Fruit fly (Drosophila melanogaster): ENCODE results near the gene CG32487.

CG32487 gene

DNA sequence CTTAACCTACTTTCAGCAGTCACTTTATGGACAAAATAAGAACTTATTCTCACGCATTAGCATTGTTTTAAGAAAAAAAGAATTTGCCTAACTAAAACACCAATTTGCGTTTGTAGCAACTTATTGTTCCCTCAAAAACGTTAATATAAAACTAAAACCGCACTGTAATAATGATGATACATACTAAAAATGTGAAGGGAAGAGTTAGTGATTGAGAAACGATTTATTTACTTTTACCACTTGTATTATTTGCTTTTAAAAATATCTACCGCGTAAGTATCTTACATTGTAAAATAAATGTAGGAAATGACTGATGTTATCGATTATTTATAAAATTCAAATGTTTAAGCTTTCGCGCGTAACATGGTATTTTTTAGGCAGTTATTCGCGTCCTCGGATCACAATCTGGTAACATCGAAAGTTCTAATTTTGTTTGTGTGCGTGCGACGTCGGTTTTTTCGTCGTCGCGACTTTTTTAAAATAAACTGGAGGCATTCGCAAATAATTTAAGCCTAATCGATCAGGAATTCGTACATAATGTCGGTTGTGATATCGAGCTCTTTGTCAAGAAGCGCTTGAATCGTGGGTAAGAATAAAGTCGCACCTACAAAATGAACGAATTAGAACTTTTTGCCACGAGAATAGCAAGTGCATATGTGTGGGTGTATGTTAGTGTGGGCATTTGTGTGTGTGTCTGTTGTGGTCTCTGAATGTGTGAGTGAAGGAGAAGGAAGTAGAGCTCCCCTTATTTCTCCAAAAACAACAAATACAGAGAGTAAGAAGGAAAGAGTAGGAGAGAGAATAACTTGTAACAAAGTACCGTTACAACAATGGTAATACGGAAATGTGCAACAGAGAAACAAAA is 18.0 kb upstream of the CG32487 start, which contains the start of gene CG2162:
TSS of gene CG2162 (plus strand) at position 418 of the 865 bp plus-strand sequence.
- TF ChIP-seq tj (GFP tag; optimal IDR thresholded peaks at IDR 0.05): peak; percentile 11
- peak; percentile 93 for TF ChIP-seq kay (GFP tag; ENCODE audit: borderline replicate concordance)
- TF ChIP-seq Mnt (GFP tag; optimal IDR thresholded peaks at IDR 0.05): peak; percentile 55
- TF ChIP-seq CG12768 (GFP tag; optimal IDR thresholded peaks at IDR 0.05): peak; percentile 33
- TF ChIP-seq ovo (GFP tag; optimal IDR thresholded peaks at IDR 0.05): peak; percentile 70
- TF ChIP-seq pad (GFP tag; optimal IDR thresholded peaks at IDR 0.05): peak; percentile 100
- no peak for TF ChIP-seq CG7045 (GFP tag; optimal IDR thresholded peaks at IDR 0.05)
- no peak for TF ChIP-seq cnc (optimal IDR thresholded peaks at IDR 0.05)
- TF ChIP-seq cic (GFP tag; optimal IDR thresholded peaks at IDR 0.05): peak; percentile 8

dm6 chr3L:3026421-3026820 is 9.4 kb upstream of the CG32487 start, which contains the start of gene aly:
TSS of gene aly (minus strand) at chr3L:3026521.
- no peak for TF ChIP-seq CG12768 (GFP tag; optimal IDR thresholded peaks at IDR 0.05)

- TF ChIP-seq CG1620 (GFP tag; optimal IDR thresholded peaks at IDR 0.05) (no peak), Hr96 (GFP tag; optimal IDR thresholded peaks at IDR 0.05) (no peak), CG5204 (GFP tag; optimal IDR thresholded peaks at IDR 0.05) (no peak), CG7101 (tag; optimal IDR thresholded peaks at IDR 0.05) (no peak), CG12768 (GFP tag; optimal IDR thresholded peaks at IDR 0.05) (no peak), toe (GFP tag; optimal IDR thresholded peaks at IDR 0.05) (no peak), cnc (optimal IDR thresholded peaks at IDR 0.05) (no peak), CG7045 (GFP tag; optimal IDR thresholded peaks at IDR 0.05) (no peak), CG33017 (tag; optimal IDR thresholded peaks at IDR 0.05) (no peak), bab1 (GFP tag; optimal IDR thresholded peaks at IDR 0.05) (no peak), CG14711 (tag; optimal IDR thresholded peaks at IDR 0.05) (no peak)
Measured at dm6 chr3L:3015969-3016368, 1.1 kb downstream of the CG32487 start, which contains the start of gene CG32488. TSS of gene CG32488 (minus strand) at chr3L:3016069.

DNA sequence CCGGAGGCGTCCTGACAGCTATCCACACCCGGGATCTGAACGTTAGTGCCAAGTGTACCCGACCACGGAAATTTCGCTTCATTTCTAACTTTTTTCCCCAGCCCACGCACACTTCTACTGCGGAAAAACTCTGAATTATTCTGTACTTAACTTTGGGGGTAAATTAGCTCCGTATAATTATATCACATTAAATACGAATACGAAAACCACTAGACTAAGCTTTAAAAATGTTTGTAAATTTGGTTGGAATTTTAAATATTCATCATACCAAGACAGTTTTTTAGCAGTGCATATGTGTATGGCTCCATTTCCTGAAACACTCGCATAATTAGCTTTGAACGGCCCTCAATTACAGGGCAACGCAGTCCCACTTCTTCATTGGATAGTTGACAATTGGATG is 3.6 kb downstream of the CG32487 start:
- no peak for TF ChIP-seq CG5204 (GFP tag; optimal IDR thresholded peaks at IDR 0.05)
- TF ChIP-seq CG14711 (tag; optimal IDR thresholded peaks at IDR 0.05): no peak
- no peak for TF ChIP-seq cic (GFP tag; optimal IDR thresholded peaks at IDR 0.05)
- no peak for TF ChIP-seq CG7045 (GFP tag; optimal IDR thresholded peaks at IDR 0.05)
- no peak for TF ChIP-seq Hr96 (GFP tag; optimal IDR thresholded peaks at IDR 0.05)
- no peak for TF ChIP-seq Mnt (GFP tag; optimal IDR thresholded peaks at IDR 0.05)
- TF ChIP-seq toe (GFP tag; optimal IDR thresholded peaks at IDR 0.05): no peak
- no peak for TF ChIP-seq Crg-1 (GFP tag; optimal IDR thresholded peaks at IDR 0.05)

- TF ChIP-seq CG12768 (GFP tag; optimal IDR thresholded peaks at IDR 0.05) (no peak), Mnt (GFP tag; optimal IDR thresholded peaks at IDR 0.05) (no peak), pad (GFP tag; optimal IDR thresholded peaks at IDR 0.05) (no peak), CG11617 (GFP tag; optimal IDR thresholded peaks at IDR 0.05) (no peak), CG7045 (GFP tag; optimal IDR thresholded peaks at IDR 0.05) (no peak), Clk (GFP tag; optimal IDR thresholded peaks at IDR 0.05) (no peak), CG1620 (GFP tag; optimal IDR thresholded peaks at IDR 0.05) (no peak), Crg-1 (GFP tag; optimal IDR thresholded peaks at IDR 0.05) (no peak), toe (GFP tag; optimal IDR thresholded peaks at IDR 0.05) (no peak), Hr96 (GFP tag; optimal IDR thresholded peaks at IDR 0.05) (no peak), CG33017 (tag; optimal IDR thresholded peaks at IDR 0.05) (no peak), ovo (GFP tag; optimal IDR thresholded peaks at IDR 0.05) (no peak), cic (GFP tag; optimal IDR thresholded peaks at IDR 0.05) (no peak), kay (GFP tag; ENCODE audit: borderline replicate concordance) (no peak), bab1 (GFP tag; optimal IDR thresholded peaks at IDR 0.05) (no peak), tj (GFP tag; optimal IDR thresholded peaks at IDR 0.05) (no peak), cnc (optimal IDR thresholded peaks at IDR 0.05) (no peak), CG7101 (tag; optimal IDR thresholded peaks at IDR 0.05) (no peak), CG5204 (GFP tag; optimal IDR thresholded peaks at IDR 0.05) (no peak), CG14711 (tag; optimal IDR thresholded peaks at IDR 0.05) (no peak)
Measured at dm6 chr3L:3001445-3001844, 15.6 kb downstream of the CG32487 start, which contains the start of gene FMRFaR. TSS of gene FMRFaR (plus strand) at chr3L:3001716.

DNA sequence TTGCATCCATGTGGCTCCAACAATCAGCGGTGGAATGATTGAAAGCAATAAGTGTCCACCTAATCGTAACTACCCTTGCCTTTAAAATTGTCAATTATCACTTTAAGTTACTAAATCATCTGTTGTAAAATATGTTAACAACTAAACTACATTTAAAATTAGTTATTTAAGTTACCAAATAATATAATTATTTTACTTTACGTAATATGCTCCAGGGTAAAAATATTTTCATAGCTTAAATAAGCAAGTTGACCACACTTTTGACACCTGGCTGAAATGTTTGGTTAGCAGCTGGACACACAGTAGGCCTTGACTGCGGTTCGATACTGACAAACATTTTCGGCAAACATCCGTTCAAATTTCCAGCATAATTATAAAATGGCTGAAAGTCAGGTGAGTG is 22.2 kb downstream of the CG32487 start, which contains the start of gene CG2113:
TSS of gene CG2113 (plus strand) at position 301 of the 400 bp plus-strand sequence.
- TF ChIP-seq CG7045 (GFP tag; optimal IDR thresholded peaks at IDR 0.05) (no peak), bab1 (GFP tag; optimal IDR thresholded peaks at IDR 0.05) (no peak), Hr96 (GFP tag; optimal IDR thresholded peaks at IDR 0.05) (no peak), CG1620 (GFP tag; optimal IDR thresholded peaks at IDR 0.05) (no peak), CG33017 (tag; optimal IDR thresholded peaks at IDR 0.05) (no peak), cic (GFP tag; optimal IDR thresholded peaks at IDR 0.05) (no peak), CG5204 (GFP tag; optimal IDR thresholded peaks at IDR 0.05) (no peak), Crg-1 (GFP tag; optimal IDR thresholded peaks at IDR 0.05) (no peak), tj (GFP tag; optimal IDR thresholded peaks at IDR 0.05) (no peak), CG12768 (GFP tag; optimal IDR thresholded peaks at IDR 0.05) (no peak), CG14711 (tag; optimal IDR thresholded peaks at IDR 0.05) (no peak), toe (GFP tag; optimal IDR thresholded peaks at IDR 0.05) (no peak)
